Worm (Caenorhabditis elegans): ENCODE data around the gene nhr-203.

ce11 chrV:482860-483259, 23.3 kb downstream of the nhr-203 start:
- TF ChIP-seq med-1 (GFP tag; optimal IDR thresholded peaks at IDR 0.05; ENCODE audit: insufficient read depth) (no peak), tab-1 (GFP tag; IDR thresholded peaks at IDR 0.05) (no peak), cog-1 (tag; optimal IDR thresholded peaks at IDR 0.05) (no peak), klf-2 (GFP tag; conservative IDR thresholded peaks at IDR 0.05) (no peak), T22C8.4 (GFP tag; IDR thresholded peaks at IDR 0.05) (no peak)

Data from whole organism, midembryonic.